Fruit fly (Drosophila melanogaster): ENCODE data around the gene CG32982.

CG32982 gene

DNA sequence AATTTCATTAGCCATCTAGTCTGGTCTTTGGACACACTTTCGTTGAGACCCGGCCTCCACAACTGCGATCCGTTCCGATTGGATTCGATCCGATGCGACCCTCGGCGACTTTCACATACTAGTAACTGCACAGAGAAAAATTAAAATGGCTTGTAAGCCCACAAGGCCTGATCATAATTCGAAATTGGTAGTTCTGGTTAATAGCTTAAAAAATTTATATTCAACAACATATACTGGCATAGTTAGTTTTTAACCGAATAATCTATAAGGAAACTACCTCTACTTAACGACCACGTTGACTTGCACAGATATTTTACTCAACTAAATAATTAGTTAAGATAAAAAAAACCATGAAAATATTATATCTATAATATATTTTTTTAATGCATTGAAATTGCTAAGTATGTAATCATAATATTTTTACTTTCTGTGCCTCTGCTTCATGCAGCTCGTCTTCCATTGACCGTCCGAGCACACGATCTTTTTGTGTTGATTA is 15.5 kb downstream of the CG32982 start:
- no peak for TF ChIP-seq noc (tag; optimal IDR thresholded peaks at IDR 0.05)

DNA sequence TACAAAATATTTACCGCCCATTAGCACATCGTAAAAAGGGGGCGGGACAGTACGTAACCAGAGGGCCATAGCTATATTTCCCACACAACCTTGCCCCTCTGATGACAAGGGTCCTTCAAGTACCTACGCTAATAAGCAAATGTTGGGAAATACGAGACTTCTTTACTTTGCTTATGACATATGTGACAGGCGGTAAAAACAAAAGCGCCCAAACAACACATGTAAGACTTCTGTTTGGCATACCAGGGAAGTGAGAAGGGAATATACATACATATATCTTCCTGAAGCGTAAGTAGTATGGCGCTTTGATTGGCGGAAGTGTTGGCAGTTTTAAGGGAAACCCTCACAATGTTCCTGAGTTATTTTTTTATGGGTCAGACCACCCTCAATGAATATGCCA is 20.2 kb downstream of the CG32982 start:
- TF ChIP-seq noc (tag; optimal IDR thresholded peaks at IDR 0.05) = no peak

DNA sequence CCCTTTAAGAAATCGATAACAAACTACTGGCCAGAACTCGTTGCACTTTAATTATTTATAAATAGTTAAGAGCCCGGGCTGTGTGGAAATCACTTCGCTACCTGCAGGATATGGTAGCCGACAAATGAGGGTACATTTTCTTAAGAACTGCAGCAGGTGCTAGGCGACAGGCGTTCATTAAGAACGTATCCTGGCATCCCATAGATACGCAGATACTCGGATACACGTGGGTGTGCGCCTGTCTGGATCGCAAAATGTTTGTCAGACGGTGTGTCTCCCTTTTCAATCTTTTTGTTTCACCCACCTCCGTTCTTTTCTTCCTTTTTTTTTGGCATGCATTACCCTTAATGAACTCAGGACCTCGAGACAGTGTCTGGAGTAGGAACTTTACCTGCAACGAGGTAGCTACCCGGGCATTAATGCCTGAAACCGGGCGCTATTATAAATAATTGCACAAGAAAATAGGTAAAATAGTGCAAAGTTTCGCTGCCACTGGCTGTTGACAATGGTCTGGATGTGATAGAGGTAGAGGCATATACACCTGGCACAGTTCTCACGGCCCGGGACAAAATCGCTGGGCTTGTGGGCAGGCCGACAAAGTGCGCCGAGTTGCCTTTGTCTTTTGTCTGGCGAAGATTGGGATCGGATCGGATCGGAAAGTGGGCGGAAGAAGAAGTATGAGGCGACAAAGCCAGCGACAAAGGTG is 20.9 kb downstream of the CG32982 start:
- no peak for TF ChIP-seq noc (tag; optimal IDR thresholded peaks at IDR 0.05)

DNA sequence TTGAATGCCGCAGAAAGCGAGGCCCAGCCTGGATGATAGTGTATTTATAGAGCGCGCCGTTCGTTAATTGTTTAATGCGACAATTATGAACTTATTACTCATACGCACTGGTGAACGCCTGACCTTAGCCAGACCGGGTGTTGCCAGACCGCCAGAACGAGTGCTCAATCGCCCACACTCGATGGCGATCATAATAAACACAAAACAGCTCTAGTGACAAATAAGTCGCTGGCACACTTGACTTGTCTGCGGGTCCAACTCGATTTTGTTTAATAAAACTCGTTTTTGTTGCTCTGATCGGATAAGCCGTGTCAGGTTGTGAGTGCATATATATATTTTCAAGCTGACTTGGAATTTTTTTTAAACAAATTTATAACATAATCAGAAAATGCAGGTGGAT is 22.6 kb downstream of the CG32982 start:
- TF ChIP-seq noc (tag; optimal IDR thresholded peaks at IDR 0.05) = no peak

DNA sequence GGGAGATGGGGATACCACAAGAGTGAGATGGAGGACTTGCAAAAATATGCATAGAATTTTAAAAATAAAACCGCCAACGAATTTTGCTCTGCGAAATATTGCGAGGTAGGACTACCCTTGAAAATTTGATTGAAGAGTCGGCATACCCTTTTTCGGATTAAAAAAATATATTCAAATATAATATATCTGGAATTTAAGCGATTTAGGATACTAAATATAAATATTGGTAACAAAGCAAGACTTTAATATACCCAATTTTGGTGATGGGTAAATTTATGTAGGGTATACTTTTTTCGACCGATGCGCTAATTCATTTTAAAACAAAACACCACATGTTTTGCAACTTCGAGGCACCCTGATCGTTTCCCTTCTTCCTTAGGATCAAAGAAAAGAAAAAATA is 23.9 kb downstream of the CG32982 start:
- TF ChIP-seq noc (tag; optimal IDR thresholded peaks at IDR 0.05) = no peak

DNA sequence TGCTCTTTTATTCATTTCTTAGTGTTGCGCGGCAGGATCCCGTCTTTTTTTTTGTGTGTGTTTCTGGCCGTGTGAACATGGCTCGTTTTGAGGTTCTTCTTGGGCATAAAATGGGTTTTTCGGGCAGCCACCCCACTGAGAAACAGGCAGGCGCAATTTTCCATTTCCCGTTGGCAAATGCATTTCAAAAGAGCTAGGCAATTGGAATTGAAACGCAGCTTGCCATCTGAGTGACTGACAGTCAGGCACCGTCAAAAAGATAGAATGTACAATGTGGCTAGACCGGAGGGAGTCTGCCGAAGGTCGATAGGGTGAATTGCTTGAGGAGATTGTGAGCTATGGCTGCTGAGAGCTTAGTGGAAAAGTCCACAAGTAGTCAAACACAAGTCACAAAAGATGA is 24.6 kb downstream of the CG32982 start:
- TF ChIP-seq noc (tag; optimal IDR thresholded peaks at IDR 0.05) = no peak

DNA sequence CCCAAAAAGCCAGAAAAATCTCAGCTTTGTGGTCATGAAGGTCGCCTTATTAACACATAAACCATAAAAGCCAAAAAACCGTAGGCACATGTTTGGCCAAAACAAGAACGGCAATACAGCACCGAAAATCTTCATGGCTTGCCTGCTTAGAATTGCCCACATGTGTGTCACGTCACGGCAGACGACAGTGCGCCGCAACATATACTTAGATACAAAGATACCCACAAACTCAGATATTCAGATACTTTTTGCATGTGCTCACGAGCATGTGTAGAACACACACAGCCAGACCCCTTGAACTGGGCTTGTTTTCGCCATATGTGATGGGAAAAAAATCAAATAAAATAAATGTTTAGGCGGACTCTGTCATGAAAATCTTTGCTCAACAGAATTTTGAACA is 25.3 kb downstream of the CG32982 start:
- TF ChIP-seq noc (tag; optimal IDR thresholded peaks at IDR 0.05) = no peak

DNA sequence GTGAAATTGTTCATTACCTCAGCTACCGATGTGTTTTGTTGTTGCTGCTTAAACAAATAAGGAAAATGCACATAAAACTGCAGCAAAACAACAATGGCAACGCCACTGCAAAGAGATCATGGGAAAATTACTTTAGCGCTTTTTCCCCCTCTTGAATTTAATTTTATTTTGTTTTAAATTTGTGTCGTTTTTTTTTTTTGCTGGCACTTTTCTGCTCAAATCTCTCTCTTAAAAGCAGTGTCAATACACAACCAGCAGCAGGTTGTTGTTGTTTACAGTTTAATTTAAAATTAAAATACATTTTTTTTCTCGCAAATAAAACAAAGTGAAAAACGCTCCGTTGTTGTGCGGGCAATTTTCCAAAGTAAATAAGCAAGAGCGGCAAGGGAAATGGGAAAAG is 32.2 kb downstream of the CG32982 start:
- TF ChIP-seq noc (tag; optimal IDR thresholded peaks at IDR 0.05) = no peak

DNA sequence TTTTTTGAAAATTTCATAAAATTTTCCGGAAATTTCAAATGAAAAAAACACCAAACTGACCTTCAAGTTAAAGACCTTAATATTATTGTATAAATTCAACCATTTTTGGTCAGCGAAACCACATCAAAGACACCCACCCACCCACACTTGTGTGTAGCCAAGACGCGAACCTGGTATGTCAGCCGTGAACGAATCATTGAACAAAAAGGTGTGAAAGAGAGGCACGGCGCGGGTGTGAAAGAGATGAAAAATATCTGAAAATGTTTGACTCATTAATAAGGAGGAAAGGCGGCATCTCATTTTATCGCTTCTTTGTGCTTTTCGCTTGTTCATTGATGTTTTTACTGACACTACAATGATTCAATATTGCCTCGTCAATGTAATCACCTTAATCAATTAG is 32.8 kb downstream of the CG32982 start:
- no peak for TF ChIP-seq noc (tag; optimal IDR thresholded peaks at IDR 0.05)

DNA sequence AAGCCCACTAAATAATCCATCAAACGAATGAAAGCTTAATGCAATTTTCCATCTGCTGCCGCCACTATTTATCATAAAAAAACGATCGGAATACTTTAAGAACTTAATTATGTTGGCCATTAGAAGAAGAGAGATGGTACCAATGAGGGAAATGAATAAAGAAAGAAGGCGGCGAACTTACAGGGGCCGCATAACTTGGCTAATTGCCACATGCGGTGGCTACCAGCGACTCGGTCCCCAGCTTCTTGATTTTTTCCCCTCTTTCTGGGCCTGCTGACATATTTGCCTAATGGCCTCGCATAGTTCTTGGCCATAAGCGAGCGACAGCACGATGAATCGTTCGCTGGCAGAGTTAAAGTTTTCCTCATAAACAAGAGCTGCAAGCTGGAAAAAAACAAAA is 34.6 kb downstream of the CG32982 start:
- TF ChIP-seq noc (tag; optimal IDR thresholded peaks at IDR 0.05) = no peak

DNA sequence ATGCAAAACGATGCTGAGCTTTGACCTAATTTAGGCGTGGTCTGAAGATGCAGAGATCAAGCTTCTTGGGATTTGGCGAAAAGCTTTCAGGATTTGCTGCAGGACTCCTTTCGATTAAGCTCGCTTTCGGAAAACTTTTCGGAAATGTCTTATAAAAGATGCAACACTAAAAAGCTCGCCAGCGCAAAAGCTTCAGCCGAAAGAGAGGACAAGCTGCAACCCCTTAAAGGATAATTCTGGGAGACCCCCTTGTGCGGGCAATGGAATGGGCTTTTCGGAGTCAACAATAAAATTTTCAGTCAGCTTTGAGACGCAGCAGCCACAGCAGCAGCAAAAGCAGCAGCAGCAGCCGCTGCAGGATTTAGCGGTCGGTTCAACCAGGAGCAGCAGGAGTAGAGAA is 38.4 kb downstream of the CG32982 start, which contains the start of gene CG13108:
Gene CG13108 (plus strand): TSS at position 301 of the 400 bp plus-strand sequence.
- TF ChIP-seq noc (tag; optimal IDR thresholded peaks at IDR 0.05) = no peak

DNA sequence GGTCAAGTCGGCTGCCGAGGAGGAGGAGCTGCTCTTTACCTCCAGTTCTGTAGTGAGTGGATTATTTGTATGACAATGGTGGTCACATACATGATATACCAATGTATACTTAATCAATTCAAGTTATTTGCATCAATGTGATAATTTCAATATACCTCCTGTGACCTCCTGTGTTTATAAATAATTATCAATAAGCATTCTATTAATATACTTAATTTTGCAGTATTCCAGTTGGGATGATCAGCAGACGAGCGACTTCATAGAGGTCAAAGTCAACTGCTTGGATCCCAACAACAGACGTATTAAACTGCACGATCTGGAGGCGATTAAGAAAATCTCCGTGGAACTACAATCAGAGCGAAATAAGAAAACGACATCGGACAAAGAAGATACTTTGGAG is 39.3 kb downstream of the CG32982 start:
- no peak for TF ChIP-seq noc (tag; optimal IDR thresholded peaks at IDR 0.05)

DNA sequence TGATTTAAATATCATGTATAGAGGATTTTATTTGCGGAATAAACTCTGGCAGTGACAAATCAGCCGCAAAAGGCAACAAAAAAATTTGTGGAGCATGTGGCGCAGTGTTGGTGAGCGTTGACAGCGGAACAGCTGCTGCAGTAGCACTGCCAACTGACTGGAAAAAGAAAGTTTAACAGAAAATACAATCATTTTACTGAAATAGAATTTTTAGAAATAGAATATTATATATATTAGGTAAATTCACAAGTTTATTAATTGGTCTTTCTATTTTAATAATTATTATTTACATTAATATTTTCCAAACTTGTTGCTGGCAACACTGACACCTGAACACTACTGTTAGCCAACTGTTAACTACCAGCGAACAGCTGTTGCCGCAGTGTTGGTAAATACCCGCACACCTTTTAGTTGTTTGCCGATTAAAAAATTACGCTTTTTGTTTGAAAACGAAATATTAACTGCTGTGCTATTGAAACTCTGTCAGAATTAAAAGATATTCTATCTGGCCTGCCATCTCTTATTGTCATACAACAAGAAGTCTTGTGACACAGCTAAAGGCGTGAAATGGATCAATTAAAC is 41.0 kb downstream of the CG32982 start, which contains the start of the genes CG9586 and tai:
Gene CG9586 (minus strand): TSS at position 116 of the 582 bp plus-strand sequence.
Gene tai (plus strand): TSS at position 380 of the 582 bp plus-strand sequence.
- TF ChIP-seq noc (tag; optimal IDR thresholded peaks at IDR 0.05) = peak; percentile 64

DNA sequence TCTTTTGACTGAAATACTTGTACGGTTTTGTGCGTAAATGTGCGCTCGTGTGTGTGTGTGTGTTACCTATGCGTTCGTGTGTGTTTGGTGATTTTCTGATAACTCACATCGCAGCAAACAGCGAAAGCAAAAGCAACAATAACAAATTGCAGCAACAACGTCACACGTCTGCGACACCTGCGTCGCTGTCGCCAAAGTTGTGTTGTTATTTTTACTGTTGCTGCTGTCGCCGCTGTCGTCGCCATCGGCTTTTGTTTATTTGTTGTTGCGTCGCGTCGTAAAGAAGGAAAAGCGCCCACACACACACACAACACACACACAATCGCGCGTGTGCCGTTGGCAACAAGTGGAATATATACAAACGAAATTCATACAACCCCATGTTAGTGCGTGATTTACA is 41.5 kb downstream of the CG32982 start:
- no peak for TF ChIP-seq noc (tag; optimal IDR thresholded peaks at IDR 0.05)

DNA sequence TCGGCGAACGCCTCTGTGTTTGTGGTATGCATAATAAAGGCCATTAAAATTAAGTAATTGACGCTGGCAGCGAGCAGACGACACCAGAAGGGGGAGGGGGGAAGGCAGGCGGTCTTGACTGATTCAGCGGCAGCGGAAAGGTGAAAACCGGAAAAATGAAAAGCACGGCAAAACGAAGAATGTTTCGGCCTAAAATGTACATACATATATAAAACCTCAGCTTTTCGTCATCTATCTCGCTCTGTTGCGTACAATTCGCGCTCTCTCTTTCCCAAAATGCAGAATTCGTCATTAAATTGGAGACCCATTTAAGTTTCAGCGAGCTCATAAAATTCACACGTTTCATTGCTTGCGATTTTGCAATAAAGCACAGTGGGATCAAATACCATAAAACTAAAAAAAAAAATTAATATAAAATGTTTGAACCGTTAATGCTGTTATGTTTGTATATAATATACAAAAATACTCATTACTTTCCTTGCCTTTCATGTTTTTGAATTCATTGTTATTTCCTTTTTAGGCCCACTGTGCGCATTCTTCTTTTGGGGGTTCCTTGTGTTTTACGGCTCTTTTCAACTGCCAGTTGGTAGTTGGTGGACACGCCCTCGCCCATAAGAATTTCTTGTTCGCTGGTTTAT is 42.6 kb downstream of the CG32982 start:
- TF ChIP-seq noc (tag; optimal IDR thresholded peaks at IDR 0.05) = peak; percentile 80

DNA sequence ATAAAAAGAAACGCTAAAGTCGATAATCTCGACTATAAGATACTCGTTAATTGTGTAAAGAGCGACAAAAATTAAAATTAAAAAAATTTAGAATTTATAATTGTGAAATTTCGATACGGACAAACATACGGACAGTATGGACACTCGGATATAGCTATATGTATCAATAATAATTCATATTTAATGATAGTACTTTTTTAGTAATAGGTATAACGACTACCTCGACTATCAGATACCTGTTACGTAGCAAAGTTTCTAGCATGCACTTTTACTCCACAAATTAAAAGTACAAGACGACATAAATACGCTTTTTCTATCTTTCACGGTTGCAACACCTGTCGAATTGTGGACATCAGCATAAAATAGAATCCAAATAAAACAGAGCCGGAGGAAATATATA is 47.3 kb downstream of the CG32982 start:
- no peak for TF ChIP-seq noc (tag; optimal IDR thresholded peaks at IDR 0.05)

DNA sequence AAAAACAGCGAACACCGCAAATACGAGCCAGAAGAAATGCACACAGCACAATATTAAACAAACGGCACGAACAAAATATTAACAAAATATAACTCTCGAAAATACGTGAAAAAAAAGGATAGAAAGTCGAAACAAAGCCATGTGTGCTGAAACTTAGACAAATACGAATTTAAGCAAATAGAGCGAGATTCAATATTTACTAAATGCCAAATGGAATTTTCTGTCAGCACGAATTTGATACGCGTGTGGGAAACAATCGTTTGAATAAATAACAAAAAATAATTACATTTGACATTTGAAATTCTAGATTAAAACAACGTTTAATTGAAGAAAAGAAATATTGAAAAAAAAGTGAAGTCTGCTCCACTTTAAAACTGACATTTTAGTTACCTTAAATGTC is 47.8 kb downstream of the CG32982 start:
- TF ChIP-seq noc (tag; optimal IDR thresholded peaks at IDR 0.05) = peak; percentile 56

Measured in whole organism, larva.